Worm (Caenorhabditis elegans): ENCODE results near the gene nhr-1.
A peak's percentile ranks its signal among the peaks of the same experiment; 100 is the strongest.

Gene nhr-1

DNA sequence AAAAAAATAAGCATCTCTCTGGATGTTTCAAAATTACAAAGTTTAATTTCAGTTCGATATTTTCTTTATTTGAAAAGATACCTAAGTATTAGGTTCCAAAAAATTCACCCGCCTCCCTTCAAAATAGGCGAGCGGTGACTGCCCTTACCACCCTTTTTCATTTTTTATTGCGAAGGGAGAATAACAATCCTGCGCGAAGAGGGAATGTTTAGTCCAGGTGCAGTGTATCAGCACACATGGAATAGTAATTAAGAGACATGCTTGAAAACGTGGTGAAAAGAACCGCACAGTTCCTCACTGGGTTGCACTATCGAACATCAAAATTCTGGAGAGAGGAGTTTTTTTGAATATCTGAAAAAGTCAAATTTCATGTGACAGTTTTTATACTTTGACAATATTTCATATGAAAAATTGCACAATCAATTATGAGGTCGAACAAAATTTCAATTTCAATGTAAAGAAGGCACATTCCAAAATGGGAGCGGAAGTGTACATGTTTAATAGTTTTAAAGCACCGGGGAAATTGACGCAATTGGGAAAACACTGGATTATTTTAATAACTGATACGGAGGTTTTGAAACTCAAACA, 30.6 kb downstream of the nhr-1 start (continued):
- TF ChIP-seq atf-7 (tag; optimal IDR thresholded peaks at IDR 0.05): peak; percentile 76
- peak; percentile 75 for TF ChIP-seq madf-10 (tag; optimal IDR thresholded peaks at IDR 0.05)
- peak; percentile 90 for TF ChIP-seq ztf-6 (GFP tag; IDR thresholded peaks at IDR 0.05)
- TF ChIP-seq ama-1 (optimal IDR thresholded peaks at IDR 0.05): no peak
- no peak for TF ChIP-seq ama-1 (GFP tag; optimal IDR thresholded peaks at IDR 0.05)
- no peak for TF ChIP-seq ceh-40 (GFP tag; IDR thresholded peaks at IDR 0.05)
- TF ChIP-seq T07F8.4 (tag; optimal IDR thresholded peaks at IDR 0.05): peak; percentile 8
- peak; percentile 3 for TF ChIP-seq nhr-90 (tag; optimal IDR thresholded peaks at IDR 0.05)
- TF ChIP-seq egl-44 (GFP tag; IDR thresholded peaks at IDR 0.05): peak; percentile 83; the same call in 1 of the 2 replicates
- TF ChIP-seq F22D6.2 (tag; optimal IDR thresholded peaks at IDR 0.05): peak; percentile 76
- TF ChIP-seq B0336.3 (GFP tag; IDR thresholded peaks at IDR 0.05): peak; percentile 89
- no peak for TF ChIP-seq aptf-2 (GFP tag; conservative IDR thresholded peaks at IDR 0.05)
- TF ChIP-seq unc-62 (GFP tag; optimal IDR thresholded peaks at IDR 0.05): no peak
- peak; percentile 89 for TF ChIP-seq ekl-4 (GFP tag; IDR thresholded peaks at IDR 0.05)
- TF ChIP-seq gei-17 (GFP tag; optimal IDR thresholded peaks at IDR 0.05): peak; percentile 95
- peak; percentile 13 to 79 for TF ChIP-seq let-607 (tag; optimal IDR thresholded peaks at IDR 0.05)
- TF ChIP-seq repo-1 (tag; optimal IDR thresholded peaks at IDR 0.05): peak; percentile 81
- TF ChIP-seq egrh-3 (GFP tag; IDR thresholded peaks at IDR 0.05): 0 out of 2 replicates have a peak, but pooled peaks have one; percentile 27
- peak; percentile 92 for TF ChIP-seq hmg-20 (GFP tag; IDR thresholded peaks at IDR 0.05)
- TF ChIP-seq nhr-120 (GFP tag; IDR thresholded peaks at IDR 0.05): no peak
- TF ChIP-seq let-526 (GFP tag; IDR thresholded peaks at IDR 0.05): peak; percentile 87
- no peak for TF ChIP-seq nhr-179 (tag; optimal IDR thresholded peaks at IDR 0.05)
- 0 out of 2 replicates have a peak, but pooled peaks have one; percentile 56 for TF ChIP-seq madf-3 (GFP tag; IDR thresholded peaks at IDR 0.05)
- peak; percentile 69 for TF ChIP-seq somi-1 (GFP tag; optimal IDR thresholded peaks at IDR 0.05)
- no peak for TF ChIP-seq snpc-1.3 (tag; optimal IDR thresholded peaks at IDR 0.05; ENCODE audit: insufficient read depth)
- peak; percentile 96 for TF ChIP-seq Y53G8AR.9 (GFP tag; conservative IDR thresholded peaks at IDR 0.05)

DNA sequence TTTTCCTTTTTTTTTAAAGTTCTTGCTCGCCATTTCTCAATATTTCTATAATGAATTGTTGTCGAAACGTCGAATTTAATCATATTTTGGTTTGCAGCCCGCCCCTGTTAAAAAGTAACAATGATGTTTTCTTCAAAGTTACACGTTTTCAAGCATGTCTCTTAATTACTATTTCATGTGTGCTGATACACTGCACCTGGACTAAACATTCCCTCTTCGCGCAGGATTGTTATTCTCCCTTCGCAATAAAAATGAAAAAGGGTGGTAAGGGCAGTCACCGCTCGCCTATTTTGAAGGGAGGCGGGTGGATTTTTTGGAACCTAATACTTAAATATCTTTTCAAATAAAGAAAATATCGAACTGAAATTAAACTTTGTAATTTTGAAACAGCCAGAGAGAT, 31.6 kb downstream of the nhr-1 start:
- no peak for TF ChIP-seq F57C9.4 (tag; optimal IDR thresholded peaks at IDR 0.05)
- TF ChIP-seq hmg-20 (GFP tag; IDR thresholded peaks at IDR 0.05): peak; percentile 60; the same call in 1 of the 2 replicates
- peak; percentile 39 for TF ChIP-seq nhr-80 (tag; optimal IDR thresholded peaks at IDR 0.05)
- peak; percentile 51; the same call in 1 of the 2 replicates for TF ChIP-seq mcd-1 (GFP tag; IDR thresholded peaks at IDR 0.05)
- TF ChIP-seq lin-26 (GFP tag; IDR thresholded peaks at IDR 0.05): no peak
- no peak for TF ChIP-seq dpff-1 (tag; optimal IDR thresholded peaks at IDR 0.05)
- peak; percentile 31 for TF ChIP-seq tlf-1 (GFP tag; optimal IDR thresholded peaks at IDR 0.05)
- TF ChIP-seq let-607 (tag; optimal IDR thresholded peaks at IDR 0.05): no peak
- peak; percentile 87 for TF ChIP-seq Y56A3A.18 (GFP tag; IDR thresholded peaks at IDR 0.05)
- no peak for TF ChIP-seq snpc-4 (GFP tag; optimal IDR thresholded peaks at IDR 0.05)
- peak in 2 of 4 experiments; percentile 15 to 18 for TF ChIP-seq snpc-4 (tag; optimal IDR thresholded peaks at IDR 0.05)
- no peak for TF ChIP-seq K12H6.12 (tag; optimal IDR thresholded peaks at IDR 0.05)
- TF ChIP-seq nfyb-1 (GFP tag; IDR thresholded peaks at IDR 0.05): 0 out of 2 replicates have a peak, but pooled peaks have one; percentile 27
- TF ChIP-seq ZK185.1 (tag; optimal IDR thresholded peaks at IDR 0.05; ENCODE audit: poor library complexity, severe bottlenecking): peak; percentile 54
- TF ChIP-seq lag-1 (GFP tag; IDR thresholded peaks at IDR 0.05): 0 out of 2 replicates have a peak, but pooled peaks have one; percentile 37
- peak; percentile 36 for TF ChIP-seq tbp1 (GFP tag; optimal IDR thresholded peaks at IDR 0.05)
- TF ChIP-seq pbrm-1 (GFP tag; IDR thresholded peaks at IDR 0.05): 0 out of 2 replicates have a peak, but pooled peaks have one; percentile 29
- TF ChIP-seq nhr-27 (tag; optimal IDR thresholded peaks at IDR 0.05): no peak
- no peak for TF ChIP-seq hsf-1 (GFP tag; IDR thresholded peaks at IDR 0.05)
- TF ChIP-seq B0336.3 (GFP tag; IDR thresholded peaks at IDR 0.05): 0 out of 2 replicates have a peak, but pooled peaks have one; percentile 24
- TF ChIP-seq F37B4.10 (GFP tag; IDR thresholded peaks at IDR 0.05): no peak
- TF ChIP-seq egl-44 (GFP tag; IDR thresholded peaks at IDR 0.05): no peak
- TF ChIP-seq hmg-1.2 (GFP tag; IDR thresholded peaks at IDR 0.05): peak; percentile 57
- TF ChIP-seq ztf-26 (tag; optimal IDR thresholded peaks at IDR 0.05): peak; percentile 32
- no peak for TF ChIP-seq ama-1 (optimal IDR thresholded peaks at IDR 0.05)
- no peak for TF ChIP-seq ama-1 (GFP tag; optimal IDR thresholded peaks at IDR 0.05)
- no peak for TF ChIP-seq C17E4.6 (GFP tag; IDR thresholded peaks at IDR 0.05)
- TF ChIP-seq akir-1 (GFP tag; optimal IDR thresholded peaks at IDR 0.05): peak; percentile 7
